Worm (Caenorhabditis elegans): ENCODE data around the gene rpoa-49.

- TF ChIP-seq W03F9.2 (tag; optimal IDR thresholded peaks at IDR 0.05) (no peak), dao-5 (tag; optimal IDR thresholded peaks at IDR 0.05) (no peak)
Observed at ce11 chrII:87937-88336, 43.1 kb downstream of the rpoa-49 start.
